Fruit fly (Drosophila melanogaster): ENCODE data around the gene Eip74EF.
A peak's percentile ranks its signal among the peaks of the same experiment; 100 is the strongest.

The Eip74EF gene

DNA sequence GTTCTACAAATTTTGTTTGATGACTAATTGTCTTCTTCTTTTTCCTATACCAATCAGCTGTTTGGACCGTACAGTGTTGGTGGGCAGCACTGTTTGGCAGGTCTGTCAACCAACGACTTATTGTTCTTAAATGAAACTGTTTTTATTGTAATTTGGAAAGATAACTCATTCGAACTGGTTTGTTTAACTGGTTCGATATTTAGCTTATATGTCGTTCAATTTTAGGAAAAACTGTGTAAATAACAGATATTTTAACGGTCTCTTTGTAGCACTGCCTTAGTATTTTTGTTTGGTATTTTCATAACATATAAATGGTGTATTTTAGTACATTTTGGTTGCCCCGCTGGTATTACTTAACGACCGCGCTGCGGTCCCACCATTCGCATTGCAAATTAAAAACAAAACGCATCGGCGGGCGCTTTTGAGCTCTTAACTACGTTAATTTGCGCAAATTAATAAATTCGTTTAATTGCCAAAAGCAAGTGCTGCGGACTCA, 2.4 kb upstream of the Eip74EF start, which contains the start of the genes Vps60 and anchor (continued):
- TF ChIP-seq CG4424 (GFP tag; optimal IDR thresholded peaks at IDR 0.05) (peak; percentile 62), Fer3 (tag; optimal IDR thresholded peaks at IDR 0.05) (peak; percentile 42), CG13624 (GFP tag; optimal IDR thresholded peaks at IDR 0.05) (peak; percentile 46), CG13424 (tag; optimal IDR thresholded peaks at IDR 0.05) (peak; percentile 31), crp (GFP tag; optimal IDR thresholded peaks at IDR 0.05) (peak; percentile 81 to 97), CrebB (tag; optimal IDR thresholded peaks at IDR 0.05) (no peak), lab (GFP tag; optimal IDR thresholded peaks at IDR 0.05) (peak; percentile 44), kay (GFP tag; optimal IDR thresholded peaks at IDR 0.05) (peak; percentile 98), D19A (tag; optimal IDR thresholded peaks at IDR 0.05) (peak; percentile 20), CG4617 (GFP tag; optimal IDR thresholded peaks at IDR 0.05; ENCODE audit: borderline replicate concordance) (peak; percentile 58), CG18764 (GFP tag; optimal IDR thresholded peaks at IDR 0.05) (peak; percentile 41), CG10979 (tag; optimal IDR thresholded peaks at IDR 0.05) (peak; percentile 43), Deaf1 (tag; optimal IDR thresholded peaks at IDR 0.05) (peak; percentile 23), CG7745 (tag; optimal IDR thresholded peaks at IDR 0.05) (no peak), her (GFP tag; optimal IDR thresholded peaks at IDR 0.05) (peak; percentile 39), NC2β (GFP tag; optimal IDR thresholded peaks at IDR 0.05) (peak; percentile 86), schlank (tag; optimal IDR thresholded peaks at IDR 0.05) (no peak), Hsf (GFP tag; optimal IDR thresholded peaks at IDR 0.05) (peak; percentile 67), Sox102F (GFP tag; optimal IDR thresholded peaks at IDR 0.05) (peak; percentile 22), CG30020 (tag; optimal IDR thresholded peaks at IDR 0.05) (peak; percentile 59), CG6689 (GFP tag; IDR thresholded peaks at IDR 0.05) (peak; percentile 34; the same call in 1 of the 2 replicates), CG18476 (GFP tag; optimal IDR thresholded peaks at IDR 0.05) (peak; percentile 63), CG33557 (GFP tag; optimal IDR thresholded peaks at IDR 0.05) (peak; percentile 48), chif (GFP tag; optimal IDR thresholded peaks at IDR 0.05) (peak; percentile 56 to 58), luna (GFP tag; optimal IDR thresholded peaks at IDR 0.05) (peak; percentile 45), mam (GFP tag; optimal IDR thresholded peaks at IDR 0.05) (peak; percentile 75), maf-S (GFP tag; optimal IDR thresholded peaks at IDR 0.05) (peak; percentile 65), CG14014 (GFP tag; IDR thresholded peaks at IDR 0.05) (0 out of 2 replicates have a peak, but pooled peaks have one; percentile 11), B-H1 (GFP tag; IDR thresholded peaks at IDR 0.05) (no peak), NfI (GFP tag; optimal IDR thresholded peaks at IDR 0.05) (peak; percentile 26), mirr (GFP tag; optimal IDR thresholded peaks at IDR 0.05) (no peak), stwl (tag; optimal IDR thresholded peaks at IDR 0.05) (peak; percentile 88), eve (GFP tag; optimal IDR thresholded peaks at IDR 0.05) (peak in 1 of 2 experiments; percentile 89), Dip3 (GFP tag; optimal IDR thresholded peaks at IDR 0.05) (peak; percentile 66), Xbp1 (GFP tag; optimal IDR thresholded peaks at IDR 0.05) (peak; percentile 69), CG8944 (GFP tag; optimal IDR thresholded peaks at IDR 0.05) (peak; percentile 51), CG11398 (GFP tag; optimal IDR thresholded peaks at IDR 0.05) (peak; percentile 44), CG18011 (GFP tag; optimal IDR thresholded peaks at IDR 0.05) (peak; percentile 59), CG7786 (GFP tag; optimal IDR thresholded peaks at IDR 0.05) (peak; percentile 71), vfl (GFP tag; optimal IDR thresholded peaks at IDR 0.05) (peak; percentile 66), pum (GFP tag; optimal IDR thresholded peaks at IDR 0.05) (peak; percentile 53), ranshi (GFP tag; IDR thresholded peaks at IDR 0.05) (no peak), Jarid2 (GFP tag; optimal IDR thresholded peaks at IDR 0.05) (peak; percentile 56), grn (GFP tag; optimal IDR thresholded peaks at IDR 0.05) (peak; percentile 7), CG3838 (GFP tag; optimal IDR thresholded peaks at IDR 0.05) (no peak), CG3726 (GFP tag; IDR thresholded peaks at IDR 0.05) (no peak), Max (GFP tag; optimal IDR thresholded peaks at IDR 0.05) (peak; percentile 67), cad (GFP tag; optimal IDR thresholded peaks at IDR 0.05) (no peak), Med (GFP tag) (peak; percentile 94), CG17385 (GFP tag; optimal IDR thresholded peaks at IDR 0.05) (peak; percentile 98)
